Fruit fly (Drosophila melanogaster): ENCODE data around the gene Mesh1.

The Mesh1 gene

DNA sequence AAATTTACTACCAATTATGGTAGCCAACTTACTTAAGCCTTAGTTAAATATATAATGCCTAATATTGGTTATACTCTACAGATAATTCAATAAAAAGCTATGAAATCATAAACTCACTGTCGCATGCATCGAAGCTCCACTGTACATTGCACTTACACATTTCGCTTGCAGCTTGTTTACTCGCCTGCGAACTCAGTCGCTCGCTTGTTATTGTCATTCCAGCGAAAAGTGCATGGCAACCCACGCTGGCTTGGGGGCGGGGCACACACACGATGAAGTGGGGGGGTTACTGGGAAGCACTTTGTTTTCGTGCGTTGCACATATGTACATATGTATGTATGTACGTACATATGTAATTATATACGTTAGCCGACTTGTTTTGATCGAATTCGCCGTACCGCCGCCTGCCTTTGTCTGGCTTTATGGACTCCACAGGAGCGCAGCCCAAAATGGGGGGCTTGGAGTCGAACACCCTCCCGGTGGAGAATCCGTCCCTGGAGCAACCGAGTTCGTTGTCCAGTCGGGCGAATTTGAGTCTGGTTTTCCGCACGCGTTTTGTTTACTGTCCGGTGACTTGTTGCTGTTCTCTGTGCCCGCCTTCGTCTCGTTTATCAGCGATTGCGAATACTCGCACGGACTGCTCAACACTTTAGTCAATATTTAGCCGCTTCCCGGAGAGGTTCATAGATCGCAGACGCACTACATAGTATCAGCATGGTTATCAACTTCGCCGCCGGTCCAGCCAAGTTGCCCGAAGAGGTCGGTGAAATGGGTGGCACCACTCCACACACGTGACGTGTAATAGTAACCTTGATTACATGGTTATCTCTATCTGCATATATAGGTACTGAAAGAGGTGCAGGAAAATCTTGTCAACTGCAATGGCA lies 2.3 kb downstream of the Mesh1 start, which contains the start of gene CG11899:
TSS of gene CG11899 (plus strand) at position 648 of the 887 bp plus-strand sequence.
- TF ChIP-seq noc (tag; optimal IDR thresholded peaks at IDR 0.05), result peak; percentile 54

DNA sequence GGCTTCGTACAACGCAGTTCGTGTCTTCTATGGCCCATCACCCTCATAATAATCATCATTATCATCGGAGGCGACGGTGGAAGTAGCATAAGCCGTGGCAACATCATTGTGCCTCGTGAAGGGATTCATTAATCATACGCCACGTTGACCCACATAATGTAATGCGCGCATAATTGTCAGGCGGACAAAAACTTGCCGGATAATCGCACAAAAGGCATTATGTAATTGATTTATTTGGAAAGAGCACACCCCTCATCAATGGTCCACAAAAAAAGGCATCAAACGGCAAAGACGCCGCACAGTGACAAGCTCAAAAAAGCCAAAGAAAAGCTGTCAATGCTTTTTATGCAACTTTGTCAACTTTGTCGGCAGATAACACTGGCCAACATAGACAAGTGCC lies 4.0 kb downstream of the Mesh1 start:
- TF ChIP-seq noc (tag; optimal IDR thresholded peaks at IDR 0.05), result no peak

DNA sequence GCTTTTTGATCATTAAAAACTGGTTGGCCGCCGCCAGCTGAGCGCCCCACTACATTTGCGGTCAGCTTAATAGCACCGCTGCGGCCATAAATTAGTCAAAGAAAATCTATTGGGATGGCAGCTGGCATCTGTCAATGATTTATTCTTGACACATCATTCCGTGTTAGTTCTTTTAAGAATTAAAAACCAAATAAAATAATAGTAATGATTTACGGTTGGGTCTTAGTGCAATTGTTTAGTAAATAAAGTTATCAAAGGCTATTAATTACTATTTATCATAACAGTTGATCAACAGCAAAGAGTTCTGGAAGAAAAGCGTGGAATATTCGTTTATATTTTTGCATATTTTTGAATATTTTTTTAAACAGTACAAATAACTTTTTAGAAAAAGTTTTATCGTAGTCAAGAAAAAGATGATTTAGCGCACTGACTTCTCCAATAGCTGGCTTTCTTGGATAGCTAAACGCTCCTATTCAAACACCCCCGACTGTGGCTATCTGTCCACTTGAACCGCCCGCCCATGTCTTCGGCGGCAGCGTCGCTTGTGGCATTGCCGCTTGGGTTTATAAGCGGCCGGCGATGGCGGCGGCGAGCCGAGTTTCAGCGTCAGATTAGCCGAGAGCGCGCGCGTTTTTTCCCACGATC lies 5.2 kb downstream of the Mesh1 start, which contains the start of gene CG14515:
TSS of gene CG14515 (plus strand) at position 590 of the 645 bp plus-strand sequence.
- TF ChIP-seq noc (tag; optimal IDR thresholded peaks at IDR 0.05), result no peak

DNA sequence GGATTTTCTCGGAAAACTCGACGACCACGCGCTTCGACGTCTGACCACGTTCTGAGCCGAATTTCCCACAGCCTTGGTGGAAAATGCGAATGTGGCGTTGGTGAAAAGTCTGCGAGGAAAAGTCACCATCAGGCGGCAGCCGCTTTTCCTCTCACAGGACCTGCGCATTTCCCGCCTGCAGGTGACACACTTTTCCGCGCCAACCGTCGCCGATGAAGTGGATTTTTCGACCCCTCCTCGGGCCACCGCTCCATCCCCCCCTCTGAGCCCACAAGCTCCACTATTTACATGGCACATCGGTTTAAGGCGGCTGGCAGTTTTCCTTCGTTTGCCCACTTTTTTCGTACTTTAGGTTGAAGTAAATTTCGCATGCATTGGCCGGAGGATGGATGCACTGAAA lies 7.4 kb downstream of the Mesh1 start, which contains the start of gene jus:
TSS of gene jus (minus strand) at position 38 of the 400 bp plus-strand sequence.
- TF ChIP-seq noc (tag; optimal IDR thresholded peaks at IDR 0.05), result no peak

DNA sequence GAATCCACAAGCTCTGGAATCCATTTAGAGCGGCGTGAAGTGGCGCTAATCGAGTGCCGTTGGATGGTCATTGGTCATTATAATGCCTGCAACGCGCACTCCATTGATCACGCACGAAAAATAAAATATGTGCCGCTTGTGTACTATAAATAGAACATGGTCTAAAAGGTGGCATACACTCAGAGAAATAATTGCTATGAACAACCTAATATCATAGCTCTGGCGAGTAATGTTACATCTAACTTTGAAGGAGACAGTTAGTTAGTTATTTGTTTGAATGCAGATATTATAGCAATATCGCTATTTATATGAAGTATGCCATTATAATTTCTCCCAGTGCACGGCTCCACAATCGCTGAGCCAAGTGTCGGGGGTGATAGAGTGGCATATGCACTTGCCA lies 11.3 kb downstream of the Mesh1 start:
- TF ChIP-seq noc (tag; optimal IDR thresholded peaks at IDR 0.05), result no peak

DNA sequence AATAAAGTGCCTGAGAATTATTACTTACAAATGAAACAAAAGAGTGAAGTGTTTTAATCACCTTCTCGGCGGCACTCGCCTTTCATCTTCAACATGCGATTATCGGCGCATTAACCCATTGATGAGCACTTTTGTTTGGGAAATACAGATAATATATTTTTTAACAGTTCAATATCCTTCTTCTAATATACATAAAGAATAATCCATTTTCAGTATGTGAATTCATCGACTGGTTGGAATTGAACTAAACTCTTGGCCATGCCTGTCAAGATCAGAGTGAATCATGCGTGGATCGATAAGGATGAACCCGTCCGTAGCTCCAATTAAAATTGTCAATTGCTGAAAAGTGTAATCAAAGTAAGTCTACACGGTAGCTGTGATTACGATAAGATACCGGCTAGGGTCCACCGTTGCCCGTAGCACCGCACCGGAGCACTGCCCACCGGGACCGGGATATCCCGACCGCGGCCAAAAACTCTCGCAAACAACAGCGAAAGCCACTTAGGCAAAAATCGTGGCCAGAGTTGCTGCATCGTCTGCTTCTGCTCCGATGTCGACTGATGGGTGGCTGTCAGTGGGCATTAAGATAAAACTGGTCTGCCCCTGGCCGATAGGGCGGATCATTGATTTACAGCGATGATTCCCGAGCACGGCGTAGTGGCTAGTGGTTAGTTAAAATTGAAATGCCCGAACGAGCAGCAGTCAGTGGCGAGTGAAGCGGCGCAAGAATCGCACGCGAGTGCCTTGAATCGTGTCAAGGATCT lies 37.2 kb downstream of the Mesh1 start, which contains the start of gene CG11898:
TSS of gene CG11898 (plus strand) at position 714 of the 764 bp plus-strand sequence.
- TF ChIP-seq noc (tag; optimal IDR thresholded peaks at IDR 0.05), result peak; percentile 39

DNA sequence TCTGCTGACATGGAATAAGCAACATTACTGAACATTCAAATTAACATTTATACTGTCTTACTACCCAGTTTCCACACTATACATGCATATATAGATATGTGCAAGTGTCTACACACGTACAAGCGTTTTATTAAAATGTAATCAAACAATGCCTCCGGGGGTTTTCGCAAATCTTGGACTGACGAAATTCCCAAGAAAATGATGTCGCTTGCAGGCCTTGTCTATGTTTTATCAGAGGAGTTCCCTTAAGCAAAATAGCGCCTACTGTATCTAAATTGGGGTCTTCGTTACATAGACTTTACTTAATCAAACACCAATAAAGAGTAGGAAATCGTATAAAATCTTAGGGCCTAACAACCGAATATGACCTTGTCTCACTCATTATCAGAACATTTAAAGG lies 42.7 kb downstream of the Mesh1 start:
- TF ChIP-seq noc (tag; optimal IDR thresholded peaks at IDR 0.05), result no peak

DNA sequence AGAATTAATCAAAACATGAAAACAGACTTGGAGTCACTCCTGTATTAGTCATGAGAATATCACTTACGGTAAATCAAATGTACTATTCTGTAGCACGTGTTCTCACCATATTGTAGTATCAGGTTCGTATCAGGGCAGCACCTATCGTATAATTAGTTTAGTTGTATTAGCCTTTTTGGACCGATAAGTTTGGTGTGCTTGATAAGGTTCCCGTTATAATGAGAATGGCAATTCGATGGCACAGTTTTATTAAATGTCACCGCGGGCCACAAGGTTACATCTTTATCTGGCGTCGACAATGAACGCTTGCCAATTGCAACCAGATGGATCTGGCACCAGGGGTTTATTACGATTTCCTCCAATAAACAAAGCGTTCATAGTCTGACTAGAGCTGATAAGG lies 43.6 kb downstream of the Mesh1 start:
- TF ChIP-seq noc (tag; optimal IDR thresholded peaks at IDR 0.05), result peak; percentile 11

DNA sequence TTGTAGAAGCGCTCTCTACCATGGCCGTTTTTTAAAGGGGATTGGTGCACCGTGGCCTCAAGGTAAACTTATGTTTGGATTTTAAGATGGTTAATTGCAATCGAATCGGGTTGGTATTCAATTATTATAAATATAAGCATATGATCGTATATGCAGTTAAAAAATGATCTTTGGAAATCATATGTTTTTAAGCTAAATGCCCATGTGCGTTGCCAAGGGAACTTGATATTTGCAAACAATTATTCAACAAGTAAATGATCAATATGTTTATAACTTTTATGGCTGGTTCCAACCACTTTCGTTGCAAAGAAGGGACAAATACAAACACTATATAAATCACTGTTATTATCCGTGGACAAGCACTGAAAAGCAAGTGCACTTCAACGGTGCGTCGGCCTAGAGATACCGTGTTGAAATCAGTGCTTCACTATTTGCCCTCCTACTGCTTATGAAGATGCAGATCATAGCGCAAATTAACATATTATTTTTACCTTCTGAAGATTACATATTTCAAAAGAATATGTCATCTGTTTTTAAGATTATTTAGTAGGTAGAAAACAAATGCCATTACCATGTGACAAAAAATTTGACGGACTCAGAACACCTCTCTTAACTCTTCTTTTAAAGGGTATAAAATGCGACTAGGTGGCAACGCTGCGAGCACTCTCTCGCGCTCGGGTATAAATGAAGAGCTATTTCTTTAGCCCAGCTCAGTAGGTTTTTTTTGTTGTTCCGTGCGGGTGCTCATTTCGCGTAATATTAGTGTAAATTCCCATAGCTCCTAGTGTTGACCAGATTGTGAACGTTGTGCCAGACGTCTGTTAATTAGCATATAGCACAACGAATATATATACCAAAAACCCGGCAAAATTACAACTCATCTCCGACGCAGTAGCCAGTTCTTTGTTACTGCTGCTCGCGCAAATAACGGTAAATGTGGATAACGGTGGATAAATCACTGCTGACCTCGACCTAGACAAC lies 44.6 kb downstream of the Mesh1 start, which contains the start of gene rdog:
TSS of gene rdog (plus strand) at position 705 of the 981 bp plus-strand sequence.
- TF ChIP-seq noc (tag; optimal IDR thresholded peaks at IDR 0.05), result peak; percentile 89

DNA sequence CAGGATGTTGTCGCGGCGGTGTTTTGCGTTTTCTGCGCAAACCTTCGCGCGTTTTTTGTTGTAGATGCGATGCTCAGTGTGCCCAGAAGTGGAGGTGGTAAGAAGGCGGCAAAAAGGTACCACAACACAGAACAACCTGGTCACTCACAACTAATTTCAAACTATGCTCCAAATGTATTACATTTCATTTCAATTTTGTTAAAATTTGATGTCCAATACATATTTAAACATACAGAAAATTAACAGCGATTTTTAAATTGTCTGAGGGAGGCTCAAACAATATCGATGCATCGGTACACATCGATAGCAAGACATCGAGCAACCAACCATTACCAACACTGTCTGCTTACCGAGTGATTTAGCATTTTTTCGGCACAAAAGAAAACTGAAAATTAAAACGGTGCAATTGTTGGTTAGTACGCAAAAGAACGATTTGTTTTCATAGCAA lies 49.1 kb downstream of the Mesh1 start, which contains the start of the genes Slbp and Rpn2:
TSS of gene Slbp (minus strand) at position 70 of the 448 bp plus-strand sequence.
TSS of gene Rpn2 (plus strand) at position 328 of the 448 bp plus-strand sequence.
- TF ChIP-seq noc (tag; optimal IDR thresholded peaks at IDR 0.05), result peak; percentile 65
